Fruit fly (Drosophila melanogaster) whole organism: Measurements from ENCODE around the gene CG7083.

Experiments used
- EcR ChIP-seq, 2 experiments: fragments of >200 bp; optimal IDR thresholded peaks; 2 replicates each; lab custom pipeline; 2017; ENCODE audit warnings: missing biosample characterization in 2 of 2, missing genetic modification characterization in 2 of 2, missing genetic modification reagents in 2 of 2
- psq ChIP-seq: fragments of >200 bp; optimal IDR thresholded peaks from 2 replicates; lab custom pipeline; 2017
- usp ChIP-seq: fragments of >200 bp; optimal IDR thresholded peaks from 2 replicates; lab custom pipeline; 2017; ENCODE audit warnings: missing biosample characterization, missing genetic modification characterization, mixed read lengths

DNA sequence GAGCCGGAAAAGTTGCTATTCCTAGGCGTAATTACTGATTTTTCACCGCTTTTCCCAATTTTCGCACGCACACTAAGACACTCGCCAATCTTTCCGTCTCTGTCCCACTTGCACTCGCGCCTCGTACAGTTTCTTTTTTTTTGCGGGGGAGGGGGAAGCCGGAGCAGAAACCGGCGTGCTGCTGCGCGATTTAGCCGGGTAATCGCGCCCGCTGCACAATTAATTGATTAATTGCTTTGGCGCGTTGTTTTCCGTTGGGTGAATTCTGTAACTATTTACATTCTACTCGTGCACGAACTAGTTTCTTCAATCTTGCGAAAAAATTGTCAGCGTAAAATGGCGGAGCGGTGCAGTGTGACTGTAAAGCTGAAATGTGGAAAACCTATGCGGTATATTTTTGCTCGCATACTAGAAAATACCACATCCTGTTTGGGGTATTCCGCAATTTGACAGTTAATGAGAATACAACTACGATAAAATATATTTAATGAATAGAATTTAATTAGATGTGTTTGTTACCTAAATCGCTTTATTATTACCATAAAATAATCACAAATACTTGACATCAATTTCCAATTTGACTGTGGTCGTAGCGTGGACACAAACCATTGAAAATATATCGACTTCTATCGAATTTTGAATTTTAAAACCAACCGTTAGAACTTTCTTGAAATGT, 25.3 kb upstream of the CG7083 start, which contains the start of gene Cpsf6:
- TF ChIP-seq psq (lab: Kevin White, UChicago) (no peak), usp (GFP tag; lab: Kevin White, UChicago) (no peak), EcR (GFP tag; optimal IDR thresholded peaks at IDR 0.05; lab: Kevin White, UChicago) (no peak)
